Worm (Caenorhabditis elegans): Measurements from ENCODE around the gene plpp-1.1.
A peak's percentile ranks its signal among the peaks of the same experiment; 100 is the strongest.

Gene plpp-1.1

DNA sequence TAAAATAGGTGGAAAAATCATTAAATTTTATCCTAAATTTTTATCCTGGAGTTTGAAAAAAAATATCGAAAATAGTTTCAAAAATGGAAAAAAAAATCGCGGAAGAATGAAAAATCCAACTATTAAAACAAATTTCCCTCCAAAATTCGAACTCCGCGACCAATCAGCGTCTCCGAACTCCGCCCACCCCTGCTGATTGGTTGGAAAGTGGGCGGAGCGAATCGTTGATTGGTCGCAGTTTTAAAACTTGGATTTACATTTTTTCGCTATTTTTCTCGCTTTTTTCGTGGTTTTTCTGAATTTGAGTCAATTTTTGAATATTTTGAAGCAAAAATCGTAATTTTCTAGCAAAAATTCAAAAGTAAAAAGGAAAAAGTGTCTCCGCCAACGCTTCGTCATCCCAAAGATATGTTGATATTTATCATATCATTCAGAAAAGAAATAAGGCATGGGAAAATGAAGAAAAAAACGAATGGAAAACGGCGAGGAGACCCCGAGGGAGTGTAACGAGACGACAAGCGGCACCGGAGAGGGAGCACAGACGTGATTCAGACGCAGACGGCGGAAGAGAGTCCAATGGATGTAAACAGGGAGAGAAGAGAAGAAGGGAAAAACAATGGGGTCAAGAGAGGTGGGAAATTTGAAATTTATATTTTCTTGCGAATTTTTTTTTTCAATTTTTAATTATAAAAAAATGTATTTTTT, 2.8 kb upstream of the plpp-1.1 start (continued):
- TF ChIP-seq attf-6 (GFP tag; IDR thresholded peaks at IDR 0.05) = no peak
- TF ChIP-seq egl-18 (GFP tag; IDR thresholded peaks at IDR 0.05) = no peak
- TF ChIP-seq ets-4 (GFP tag; optimal IDR thresholded peaks at IDR 0.05) = no peak
- no peak for TF ChIP-seq hlh-12 (tag; optimal IDR thresholded peaks at IDR 0.05)
- no peak for TF ChIP-seq snpc-1.3 (tag; optimal IDR thresholded peaks at IDR 0.05; ENCODE audit: insufficient read depth)
- TF ChIP-seq unc-62 (GFP tag; optimal IDR thresholded peaks at IDR 0.05) = no peak
- no peak for TF ChIP-seq ztf-25 (GFP tag; IDR thresholded peaks at IDR 0.05)
- TF ChIP-seq C17E4.6 (GFP tag; IDR thresholded peaks at IDR 0.05) = no peak
- no peak for TF ChIP-seq nhr-179 (tag; optimal IDR thresholded peaks at IDR 0.05)
- TF ChIP-seq efl-1 (GFP tag; optimal IDR thresholded peaks at IDR 0.05) = no peak
- TF ChIP-seq ztf-18 (tag; optimal IDR thresholded peaks at IDR 0.05) = no peak
- no peak for TF ChIP-seq ceh-100 (GFP tag; IDR thresholded peaks at IDR 0.05)
- no peak for TF ChIP-seq T07F8.4 (tag; optimal IDR thresholded peaks at IDR 0.05)
- TF ChIP-seq F57A8.1 (GFP tag; optimal IDR thresholded peaks at IDR 0.05) = no peak
- TF ChIP-seq ccch-3 (GFP tag; optimal IDR thresholded peaks at IDR 0.05) = no peak
- TF ChIP-seq egrh-3 (GFP tag; IDR thresholded peaks at IDR 0.05) = no peak
- 0 out of 2 replicates have a peak, but pooled peaks have one; percentile 26 for TF ChIP-seq dox-1 (GFP tag; IDR thresholded peaks at IDR 0.05)
- peak; percentile 87; the same call in 1 of the 2 replicates for TF ChIP-seq hmg-1.2 (GFP tag; IDR thresholded peaks at IDR 0.05)
- TF ChIP-seq zfh-2 (GFP tag; conservative IDR thresholded peaks at IDR 0.05) = peak; percentile 85
- TF ChIP-seq ztf-26 (tag; optimal IDR thresholded peaks at IDR 0.05) = no peak
- no peak for TF ChIP-seq madf-3 (GFP tag; IDR thresholded peaks at IDR 0.05)
- no peak for TF ChIP-seq ztf-6 (GFP tag; IDR thresholded peaks at IDR 0.05)
- TF ChIP-seq lag-1 (GFP tag; IDR thresholded peaks at IDR 0.05) = no peak
- no peak for TF ChIP-seq ceh-58 (GFP tag; IDR thresholded peaks at IDR 0.05)
- peak; percentile 45 for TF ChIP-seq attf-5 (GFP tag; optimal IDR thresholded peaks at IDR 0.05)
- TF ChIP-seq Y56A3A.18 (GFP tag; IDR thresholded peaks at IDR 0.05) = no peak
- no peak for TF ChIP-seq ekl-4 (GFP tag; IDR thresholded peaks at IDR 0.05)
- TF ChIP-seq mel-28 (tag; optimal IDR thresholded peaks at IDR 0.05; ENCODE audit: borderline replicate concordance) = no peak
- no peak for TF ChIP-seq hrde-1 (tag; optimal IDR thresholded peaks at IDR 0.05; ENCODE audit: borderline replicate concordance)
- TF ChIP-seq dpff-1 (tag; optimal IDR thresholded peaks at IDR 0.05) = no peak
- TF ChIP-seq aptf-3 (GFP tag; IDR thresholded peaks at IDR 0.05) = no peak
- no peak for TF ChIP-seq B0019.2 (GFP tag; conservative IDR thresholded peaks at IDR 0.05)

ce11 chrII:3929446-3929845, 1.7 kb upstream of the plpp-1.1 start:
- TF ChIP-seq let-526 (GFP tag; IDR thresholded peaks at IDR 0.05) = no peak
- peak; percentile 4 for TF ChIP-seq nhr-80 (tag; optimal IDR thresholded peaks at IDR 0.05)
- TF ChIP-seq snpc-4 (GFP tag; optimal IDR thresholded peaks at IDR 0.05) = no peak
- TF ChIP-seq snpc-4 (tag; optimal IDR thresholded peaks at IDR 0.05) = no peak
- no peak for TF ChIP-seq fkh-3 (tag; optimal IDR thresholded peaks at IDR 0.05)
- no peak for TF ChIP-seq hlh-26 (GFP tag; conservative IDR thresholded peaks at IDR 0.05)
- no peak for TF ChIP-seq let-607 (tag; optimal IDR thresholded peaks at IDR 0.05)
- peak; percentile 1 for TF ChIP-seq ceh-27 (GFP tag; optimal IDR thresholded peaks at IDR 0.05)
- TF ChIP-seq unc-62 (GFP tag; optimal IDR thresholded peaks at IDR 0.05) = no peak
- no peak for TF ChIP-seq nhr-27 (tag; optimal IDR thresholded peaks at IDR 0.05)
- no peak for TF ChIP-seq K12H6.12 (tag; optimal IDR thresholded peaks at IDR 0.05)
- no peak for TF ChIP-seq athp-1 (tag; optimal IDR thresholded peaks at IDR 0.05)
- TF ChIP-seq lin-54 (GFP tag; optimal IDR thresholded peaks at IDR 0.05) = no peak

Measured in whole organism, young adult.